Worm (Caenorhabditis elegans) whole organism, midembryonic: ENCODE results near the gene F48G7.10.

Experiments used
- T22C8.4 ChIP-seq: fragments of 200-800 bp; sonication (Bioruptor generic); IDR thresholded peaks from 2 replicates; pipeline ENCODE4 v1.3.6; 2022; ENCODE audit warnings: missing genetic modification characterization, missing compliant biosample characterization
- flt-1 ChIP-seq: fragments of 200-800 bp; sonication (Bioruptor generic); IDR thresholded peaks from 2 replicates; pipeline ENCODE4 v1.3.6; 2022; ENCODE audit warnings: missing genetic modification characterization, missing compliant biosample characterization
- tab-1 ChIP-seq: fragments of 200-800 bp; sonication (Bioruptor generic); IDR thresholded peaks from 2 replicates; pipeline ENCODE4 v1.3.6; 2022; ENCODE audit warnings: missing genetic modification characterization, missing compliant biosample characterization

ce11 chrV:620987-621386 lies 13.8 kb downstream of the F48G7.10 start:
- no peak for TF ChIP-seq flt-1 (GFP tag; lab: Robert Waterston, UW)
- TF ChIP-seq T22C8.4 (GFP tag; lab: Robert Waterston, UW) = no peak
- no peak for TF ChIP-seq tab-1
